Fruit fly (Drosophila melanogaster): ENCODE measurements around the gene Cad87A.

Cad87A gene

DNA sequence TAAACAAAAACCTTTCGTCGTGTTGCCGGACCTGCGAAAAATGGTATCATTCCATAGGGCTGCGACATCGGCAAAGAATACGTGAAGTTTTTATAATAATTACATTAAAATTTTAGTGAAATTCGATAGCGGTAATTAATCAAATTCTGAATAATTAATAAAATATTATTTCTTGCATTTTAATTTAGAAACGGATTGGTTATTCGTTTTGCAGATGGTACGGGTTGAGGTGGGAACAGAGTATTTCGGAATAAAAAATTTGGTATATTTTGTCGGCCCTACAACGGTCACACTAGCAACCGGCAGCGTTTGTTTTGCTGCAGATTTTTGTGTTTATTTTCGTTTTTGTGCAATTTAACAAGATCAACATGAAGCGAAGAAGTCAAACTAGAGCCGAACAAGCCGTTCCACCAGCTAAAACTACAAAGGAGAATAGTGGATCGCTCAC is 66.4 kb downstream of the Cad87A start, which contains the start of the genes CG6962 and CG31368 (continued):
- no peak; the same call in 1 of the 2 replicates for TF ChIP-seq GATAe (GFP tag; conservative IDR thresholded peaks at IDR 0.05)
- no peak for TF ChIP-seq CG15479 (GFP tag; optimal IDR thresholded peaks at IDR 0.05)
- TF ChIP-seq CG14860 (GFP tag; IDR thresholded peaks at IDR 0.05; ENCODE audit: partially characterized antibody) = no peak
- peak; percentile 67 for TF ChIP-seq Spps (tag; optimal IDR thresholded peaks at IDR 0.05)
- peak; percentile 54 for TF ChIP-seq CG3995 (GFP tag; optimal IDR thresholded peaks at IDR 0.05)
- TF ChIP-seq CG10147 (GFP tag; optimal IDR thresholded peaks at IDR 0.05) = peak; percentile 85
- TF ChIP-seq Dref (GFP tag; IDR thresholded peaks at IDR 0.05) = peak; percentile 30
- peak; percentile 25; the same call in 1 of the 2 replicates for TF ChIP-seq peb (GFP tag; IDR thresholded peaks at IDR 0.05)
- TF ChIP-seq Rfx (GFP tag; IDR thresholded peaks at IDR 0.05) = peak; percentile 91
- TF ChIP-seq tup (GFP tag; optimal IDR thresholded peaks at IDR 0.05) = peak; percentile 54
- TF ChIP-seq C15 (GFP tag; IDR thresholded peaks at IDR 0.05) = no peak
- TF ChIP-seq chm (GFP tag; IDR thresholded peaks at IDR 0.05) = no peak
- no peak for TF ChIP-seq sc (optimal IDR thresholded peaks at IDR 0.05)
- TF ChIP-seq sc (GFP tag; optimal IDR thresholded peaks at IDR 0.05) = peak; percentile 49
- TF ChIP-seq MBD-R2 (GFP tag; IDR thresholded peaks at IDR 0.05) = peak; percentile 94
- peak; percentile 63 for TF ChIP-seq pum (GFP tag; optimal IDR thresholded peaks at IDR 0.05)
- peak; percentile 68 for TF ChIP-seq CG13123 (GFP tag; optimal IDR thresholded peaks at IDR 0.05)
- peak; percentile 81 for TF ChIP-seq Fer2 (tag; optimal IDR thresholded peaks at IDR 0.05)
- peak; percentile 59 for TF ChIP-seq CG13296 (GFP tag; optimal IDR thresholded peaks at IDR 0.05)
- peak; percentile 44 for TF ChIP-seq Dp (GFP tag; optimal IDR thresholded peaks at IDR 0.05)
- no peak for TF ChIP-seq Doc2 (GFP tag; IDR thresholded peaks at IDR 0.05)
- TF ChIP-seq Six4 (GFP tag; optimal IDR thresholded peaks at IDR 0.05) = peak; percentile 79
- peak; percentile 78 for TF ChIP-seq gfzf (GFP tag; optimal IDR thresholded peaks at IDR 0.05)
- TF ChIP-seq CrebB (tag; optimal IDR thresholded peaks at IDR 0.05) = peak; percentile 51
- peak; percentile 26 for TF ChIP-seq Myb (GFP tag; optimal IDR thresholded peaks at IDR 0.05)
- peak; percentile 83 for TF ChIP-seq CG12659 (GFP tag; optimal IDR thresholded peaks at IDR 0.05)
- TF ChIP-seq fd64A (GFP tag; optimal IDR thresholded peaks at IDR 0.05) = no peak
- TF ChIP-seq CG32767 (GFP tag; IDR thresholded peaks at IDR 0.05) = peak; percentile 63; the same call in 1 of the 2 replicates
- TF ChIP-seq slp2 (GFP tag; optimal IDR thresholded peaks at IDR 0.05) = peak; percentile 45
- peak; percentile 51 for TF ChIP-seq ATbp (GFP tag; optimal IDR thresholded peaks at IDR 0.05)
- peak; percentile 55 for TF ChIP-seq maf-S (GFP tag; optimal IDR thresholded peaks at IDR 0.05)
- TF ChIP-seq Lpt (GFP tag; optimal IDR thresholded peaks at IDR 0.05) = no peak
- TF ChIP-seq Adf1 (GFP tag; IDR thresholded peaks at IDR 0.05) = peak; percentile 65
- TF ChIP-seq CG9437 (GFP tag; optimal IDR thresholded peaks at IDR 0.05) = peak; percentile 95
- TF ChIP-seq ttk (GFP tag; IDR thresholded peaks at IDR 0.05) = peak; percentile 71
- peak; percentile 66 for TF ChIP-seq CG30431 (GFP tag; optimal IDR thresholded peaks at IDR 0.05)
- TF ChIP-seq Doc3 (GFP tag; IDR thresholded peaks at IDR 0.05; ENCODE audit: partially characterized antibody) = no peak
- TF ChIP-seq CG13624 (GFP tag; optimal IDR thresholded peaks at IDR 0.05) = peak; percentile 40
- TF ChIP-seq salm (tag; optimal IDR thresholded peaks at IDR 0.05) = peak; percentile 68
- no peak for TF ChIP-seq HLHmδ (GFP tag; optimal IDR thresholded peaks at IDR 0.05)
- peak; percentile 69 for TF ChIP-seq CG8388 (GFP tag; optimal IDR thresholded peaks at IDR 0.05)
- TF ChIP-seq bowl (GFP tag; IDR thresholded peaks at IDR 0.05) = peak; percentile 55; the same call in 1 of the 2 replicates
- no peak for TF ChIP-seq Mes4 (GFP tag; optimal IDR thresholded peaks at IDR 0.05)
- TF ChIP-seq sens-2 (GFP tag; IDR thresholded peaks at IDR 0.05) = 0 out of 2 replicates have a peak, but pooled peaks have one; percentile 28
- TF ChIP-seq CG9817 (tag; optimal IDR thresholded peaks at IDR 0.05) = peak; percentile 92
- TF ChIP-seq Mad (GFP tag; optimal IDR thresholded peaks at IDR 0.05) = peak; percentile 76
- peak; percentile 30; the same call in 1 of the 3 replicates for TF ChIP-seq CG11093 (GFP tag; IDR thresholded peaks at IDR 0.05)
- TF ChIP-seq corto (GFP tag; optimal IDR thresholded peaks at IDR 0.05) = no peak
- no peak for TF ChIP-seq HLH4C (GFP tag; IDR thresholded peaks at IDR 0.05; ENCODE audit: partially characterized antibody)
- peak; percentile 54; the same call in 1 of the 3 replicates for TF ChIP-seq knrl (GFP tag; IDR thresholded peaks at IDR 0.05; ENCODE audit: partially characterized antibody)

All from whole organism, embryonic.